Worm (Caenorhabditis elegans): Measurements from ENCODE around the gene C18D1.2.

C18D1.2 gene

ce11 chrII:10029044-10029443 is 27.7 kb upstream of the C18D1.2 start:
- TF ChIP-seq D1046.2 (GFP tag; IDR thresholded peaks at IDR 0.05) (no peak), nhr-10 (tag; optimal IDR thresholded peaks at IDR 0.05) (peak; percentile 35), rbr-2 (tag; optimal IDR thresholded peaks at IDR 0.05) (no peak), fos-1 (tag; optimal IDR thresholded peaks at IDR 0.05) (no peak), daf-16 (GFP tag; optimal IDR thresholded peaks at IDR 0.05) (no peak), daf-16 (tag; optimal IDR thresholded peaks at IDR 0.05) (peak; percentile 89), dpl-1 (GFP tag; optimal IDR thresholded peaks at IDR 0.05) (no peak), tag-97 (GFP tag; IDR thresholded peaks at IDR 0.05) (no peak), ceh-62 (tag; optimal IDR thresholded peaks at IDR 0.05) (no peak), mes-2 (tag; optimal IDR thresholded peaks at IDR 0.05; ENCODE audit: poor library complexity, severe bottlenecking) (no peak), egl-43 (GFP tag; IDR thresholded peaks at IDR 0.05) (no peak), lin-29 (GFP tag; IDR thresholded peaks at IDR 0.05) (no peak), daf-8 (GFP tag; IDR thresholded peaks at IDR 0.05) (no peak), T20F7.1 (GFP tag; optimal IDR thresholded peaks at IDR 0.05) (peak; percentile 15), lin-15B (tag; optimal IDR thresholded peaks at IDR 0.05) (no peak), ceh-44 (GFP tag; IDR thresholded peaks at IDR 0.05) (no peak), zip-2 (tag; optimal IDR thresholded peaks at IDR 0.05) (no peak), dmd-9 (GFP tag; IDR thresholded peaks at IDR 0.05) (no peak), fkh-10 (GFP tag; optimal IDR thresholded peaks at IDR 0.05) (no peak), ces-1 (GFP tag; optimal IDR thresholded peaks at IDR 0.05) (no peak), spr-1 (tag; optimal IDR thresholded peaks at IDR 0.05) (no peak), arid-1 (GFP tag; conservative IDR thresholded peaks at IDR 0.05) (no peak), zfp-3 (GFP tag; conservative IDR thresholded peaks at IDR 0.05) (no peak), aly-2 (tag; optimal IDR thresholded peaks at IDR 0.05) (no peak), Y75B8A.6 (GFP tag; IDR thresholded peaks at IDR 0.05) (no peak), lin-39 (tag; optimal IDR thresholded peaks at IDR 0.05) (no peak), mdl-1 (tag; optimal IDR thresholded peaks at IDR 0.05) (peak in 1 of 2 experiments; percentile 54), mdt-29 (GFP tag; IDR thresholded peaks at IDR 0.05) (0 out of 2 replicates have a peak, but pooled peaks have one; percentile 10), F49E8.2 (tag; optimal IDR thresholded peaks at IDR 0.05; ENCODE audit: borderline replicate concordance) (no peak), sdz-12 (GFP tag; optimal IDR thresholded peaks at IDR 0.05) (no peak), nhr-237 (tag; optimal IDR thresholded peaks at IDR 0.05) (no peak), ceh-32 (tag; optimal IDR thresholded peaks at IDR 0.05; ENCODE audit: poor library complexity) (no peak), php-3 (GFP tag; IDR thresholded peaks at IDR 0.05) (no peak; the same call in 1 of the 2 replicates), saeg-2 (GFP tag; IDR thresholded peaks at IDR 0.05) (no peak), R02D3.7 (tag; optimal IDR thresholded peaks at IDR 0.05) (no peak), nhr-77 (tag; optimal IDR thresholded peaks at IDR 0.05) (peak; percentile 55), zfp-2 (tag; optimal IDR thresholded peaks at IDR 0.05) (no peak), attf-4 (tag; optimal IDR thresholded peaks at IDR 0.05) (no peak), spr-3 (GFP tag; optimal IDR thresholded peaks at IDR 0.05) (no peak), nhr-48 (tag; optimal IDR thresholded peaks at IDR 0.05) (peak; percentile 62), duxl-1 (tag; optimal IDR thresholded peaks at IDR 0.05; ENCODE audit: poor library complexity) (no peak), dve-1 (tag; optimal IDR thresholded peaks at IDR 0.05; ENCODE audit: insufficient read depth) (peak; percentile 80), zip-11 (GFP tag; IDR thresholded peaks at IDR 0.05) (no peak), unc-130 (GFP tag; optimal IDR thresholded peaks at IDR 0.05) (no peak), nhr-76 (tag; optimal IDR thresholded peaks at IDR 0.05) (no peak), ztf-7 (tag; optimal IDR thresholded peaks at IDR 0.05) (no peak), F10B5.3 (tag; optimal IDR thresholded peaks at IDR 0.05) (no peak), Y105C5A.15 (GFP tag; IDR thresholded peaks at IDR 0.05) (no peak), daf-19 (GFP tag; conservative IDR thresholded peaks at IDR 0.05) (no peak), lir-3 (tag; optimal IDR thresholded peaks at IDR 0.05) (no peak), Y5F2A.4 (GFP tag; optimal IDR thresholded peaks at IDR 0.05) (no peak), lim-7 (GFP tag; IDR thresholded peaks at IDR 0.05) (no peak), hif-1 (tag; optimal IDR thresholded peaks at IDR 0.05) (no peak)
